Worm (Caenorhabditis elegans) whole organism, early embryonic: ENCODE data around the gene ZK470.1.

Experiments
- F13C5.2 ChIP-seq: sonication (generic microtip); optimal IDR thresholded peaks from 2 replicates; lab custom pipeline; 2017; ENCODE audit warnings: mild to moderate bottlenecking, missing genetic modification characterization, inconsistent platforms, missing compliant biosample characterization
- flt-1 ChIP-seq: fragments of 200-800 bp; sonication (Bioruptor generic); IDR thresholded peaks from 2 replicates; pipeline ENCODE4 v1.3.6; 2022; ENCODE audit warnings: missing genetic modification characterization, missing compliant biosample characterization

ce11 chrX:4132243-4132642 is 31.2 kb upstream of the ZK470.1 start:
- TF ChIP-seq F13C5.2 (tag; lab: Kevin White, UChicago) (no peak), flt-1 (GFP tag; lab: Robert Waterston, UW) (no peak)
